Worm (Caenorhabditis elegans) whole organism, midembryonic: ENCODE measurements around the gene F32G8.2.

Experiments used
- T22C8.4 ChIP-seq: fragments of 200-800 bp; sonication (Bioruptor generic); IDR thresholded peaks from 2 replicates; pipeline ENCODE4 v1.3.6; 2022; ENCODE audit warnings: missing genetic modification characterization, missing compliant biosample characterization
- flt-1 ChIP-seq: fragments of 200-800 bp; sonication (Bioruptor generic); IDR thresholded peaks from 2 replicates; pipeline ENCODE4 v1.3.6; 2022; ENCODE audit warnings: missing genetic modification characterization, missing compliant biosample characterization
- med-1 ChIP-seq: sonication (generic microtip); optimal IDR thresholded peaks from 2 replicates; lab custom pipeline; 2017; ENCODE audit warnings: missing genetic modification characterization, mild to moderate bottlenecking, missing compliant biosample characterization, antibody characterized with exemption, missing genetic modification reagents; ENCODE audit not compliant: insufficient read depth

- TF ChIP-seq flt-1 (no peak), T22C8.4 (GFP tag; lab: Robert Waterston, UW) (no peak), med-1 (GFP tag; lab: Kevin White, UChicago) (no peak)
These were observed 46.8 kb upstream of the F32G8.2 start, which contains the start of gene C35A5.11 for ce11 chrV:10503011-10503410.
